Worm (Caenorhabditis elegans) whole organism, midembryonic: ENCODE measurements around the gene spat-3.

ENCODE experiments used
- T22C8.4 ChIP-seq: fragments of 200-800 bp; sonication (Bioruptor generic); IDR thresholded peaks from 2 replicates; pipeline ENCODE4 v1.3.6; 2022; ENCODE audit warnings: missing genetic modification characterization, missing compliant biosample characterization
- med-1 ChIP-seq: sonication (generic microtip); optimal IDR thresholded peaks from 2 replicates; lab custom pipeline; 2017; ENCODE audit warnings: missing genetic modification characterization, mild to moderate bottlenecking, missing compliant biosample characterization, antibody characterized with exemption, missing genetic modification reagents; ENCODE audit not compliant: insufficient read depth
- ref-1 ChIP-seq: fragments of 200-800 bp; sonication (Bioruptor generic); conservative IDR thresholded peaks from 2 replicates; pipeline ENCODE4 v1.3.6; 2022; ENCODE audit warnings: missing genetic modification reagents, missing genetic modification characterization, missing compliant biosample characterization
- tab-1 ChIP-seq: fragments of 200-800 bp; sonication (Bioruptor generic); IDR thresholded peaks from 2 replicates; pipeline ENCODE4 v1.3.6; 2022; ENCODE audit warnings: missing genetic modification characterization, missing compliant biosample characterization
- ztf-23 ChIP-seq: fragments of 200-800 bp; sonication (Bioruptor generic); IDR thresholded peaks from 2 replicates; pipeline ENCODE4 v1.3.6; 2022; ENCODE audit warnings: missing genetic modification reagents, missing genetic modification characterization, missing compliant biosample characterization
- ztf-29 ChIP-seq: fragments of 200-800 bp; sonication (Bioruptor generic); IDR thresholded peaks from 2 replicates; pipeline ENCODE4 v1.3.6; 2022; ENCODE audit warnings: missing genetic modification reagents, missing genetic modification characterization, missing compliant biosample characterization

DNA sequence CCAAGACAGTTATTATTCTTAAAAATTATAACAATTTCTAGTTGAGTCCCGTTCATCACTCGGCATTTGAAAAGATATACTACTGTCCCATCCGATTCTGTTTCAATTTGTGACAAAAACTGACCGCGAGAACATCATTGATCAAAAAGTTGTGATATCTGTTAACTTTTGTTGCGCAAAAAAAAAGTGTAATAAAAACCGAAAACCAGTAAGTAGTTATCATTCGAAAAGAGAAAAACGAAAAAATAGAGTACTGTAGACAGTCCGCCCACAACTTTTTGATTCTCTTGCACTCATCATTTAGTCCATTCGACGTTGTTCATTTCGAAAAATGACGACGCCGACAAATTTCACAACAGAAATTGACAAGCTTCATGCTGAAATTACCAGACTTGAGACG, 34.6 kb downstream of the spat-3 start, which contains the start of gene amt-1:
- TF ChIP-seq ref-1 (GFP tag; lab: Robert Waterston, UW) = no peak
- TF ChIP-seq med-1 (GFP tag; lab: Kevin White, UChicago) = no peak
- no peak for TF ChIP-seq ztf-23 (GFP tag; lab: Robert Waterston, UW)
- no peak for TF ChIP-seq ztf-29 (GFP tag; lab: Robert Waterston, UW)
- TF ChIP-seq T22C8.4 (GFP tag; lab: Robert Waterston, UW) = no peak
- no peak for TF ChIP-seq tab-1 (GFP tag; lab: Robert Waterston, UW)
